Worm (Caenorhabditis elegans) whole organism, early embryonic: ENCODE data around the gene mtrf-1L.

Experiments
- B0310.2 ChIP-seq: sonication (generic microtip); optimal IDR thresholded peaks from 2 replicates; lab custom pipeline; 2016; ENCODE audit warnings: mild to moderate bottlenecking, missing genetic modification characterization, missing compliant biosample characterization
- F13C5.2 ChIP-seq: sonication (generic microtip); optimal IDR thresholded peaks from 2 replicates; lab custom pipeline; 2017; ENCODE audit warnings: mild to moderate bottlenecking, missing genetic modification characterization, inconsistent platforms, missing compliant biosample characterization
- aly-1 ChIP-seq: sonication (generic microtip); optimal IDR thresholded peaks from 2 replicates; lab custom pipeline; 2016; ENCODE audit warnings: missing genetic modification characterization, missing compliant biosample characterization
- ama-1 ChIP-seq: fragments of 150-350 bp; optimal IDR thresholded peaks from 2 replicates; lab custom pipeline; 2014
- ceh-13 ChIP-seq: fragments of 200-800 bp; sonication (Bioruptor generic); optimal IDR thresholded peaks from 2 replicates; lab custom pipeline; 2018; ENCODE audit warnings: mild to moderate bottlenecking, missing genetic modification characterization, missing compliant biosample characterization
- ceh-36 ChIP-seq: sonication (generic microtip); optimal IDR thresholded peaks from 2 replicates; lab custom pipeline; 2016; ENCODE audit warnings: missing genetic modification characterization, inconsistent platforms, missing compliant biosample characterization
- ets-7 ChIP-seq: sonication (generic microtip); optimal IDR thresholded peaks from 2 replicates; lab custom pipeline; 2016; ENCODE audit warnings: missing genotype, missing genetic modification characterization, missing compliant biosample characterization
- flt-1 ChIP-seq: fragments of 200-800 bp; sonication (Bioruptor generic); IDR thresholded peaks from 2 replicates; pipeline ENCODE4 v1.3.6; 2022; ENCODE audit warnings: missing genetic modification characterization, missing compliant biosample characterization
- hmbx-1 ChIP-seq: sonication (generic microtip); optimal IDR thresholded peaks from 2 replicates; lab custom pipeline; 2016; ENCODE audit warnings: mild to moderate bottlenecking, missing genetic modification characterization, missing compliant biosample characterization
- hmg-4 ChIP-seq: fragments of 200-800 bp; sonication (Bioruptor generic); optimal IDR thresholded peaks from 2 replicates; lab custom pipeline; 2018; ENCODE audit warnings: mild to moderate bottlenecking, missing genetic modification characterization, missing compliant biosample characterization
- hnd-1 ChIP-seq: sonication (generic microtip); optimal IDR thresholded peaks from 2 replicates; lab custom pipeline; 2016; ENCODE audit warnings: missing genetic modification characterization, missing compliant biosample characterization
- pes-1 ChIP-seq: fragments of 200-800 bp; sonication (Bioruptor generic); IDR thresholded peaks from 2 replicates; pipeline ENCODE4 v1.3.6; 2022; ENCODE audit warnings: missing genetic modification reagents, missing genetic modification characterization, missing compliant biosample characterization
- scrt-1 ChIP-seq: fragments of 200-800 bp; sonication (Bioruptor generic); IDR thresholded peaks from 2 replicates; pipeline ENCODE4 v1.3.6; 2022; ENCODE audit warnings: missing genetic modification characterization, missing compliant biosample characterization
- sea-1 ChIP-seq: fragments of 200-800 bp; sonication (Bioruptor generic); conservative IDR thresholded peaks from 2 replicates; pipeline ENCODE4 v1.3.6; 2022; ENCODE audit warnings: missing genetic modification characterization, missing compliant biosample characterization
- tbx-11 ChIP-seq: fragments of 200-800 bp; sonication (Bioruptor generic); IDR thresholded peaks from 2 replicates; pipeline ENCODE4 v1.3.6; 2022; ENCODE audit warnings: missing genetic modification characterization, missing compliant biosample characterization
- tbx-37 ChIP-seq: fragments of 200-800 bp; sonication (Bioruptor generic); conservative IDR thresholded peaks from 2 replicates; pipeline ENCODE4 v1.3.6; 2022; ENCODE audit warnings: missing genetic modification reagents, missing genetic modification characterization, missing compliant biosample characterization
- tra-4 ChIP-seq: sonication (generic microtip); optimal IDR thresholded peaks from 2 replicates; lab custom pipeline; 2017; ENCODE audit warnings: missing genetic modification characterization, missing compliant biosample characterization

The mtrf-1L gene

ce11 chrIV:5186480-5187205, at the start of gene mtrf-1L, which contains the start of gene W03F8.6:
mtrf-1L (plus strand) TSS chrIV:5187155.
W03F8.6 (minus strand) TSS chrIV:5186580.
- no peak for TF ChIP-seq tbx-11 (GFP tag; lab: Robert Waterston, UW)
- no peak for TF ChIP-seq tbx-37
- no peak for TF ChIP-seq F13C5.2 (tag; lab: Kevin White, UChicago)
- no peak for TF ChIP-seq scrt-1
- no peak for TF ChIP-seq hnd-1 (tag; lab: Kevin White, UChicago)
- TF ChIP-seq pes-1 (GFP tag; lab: Robert Waterston, UW): no peak
- no peak for TF ChIP-seq aly-1 (tag; lab: Kevin White, UChicago)
- TF ChIP-seq hmbx-1 (tag; lab: Kevin White, UChicago): no peak
- TF ChIP-seq B0310.2: no peak
- no peak for TF ChIP-seq ets-7 (tag; lab: Kevin White, UChicago)
- no peak for TF ChIP-seq ceh-36 (tag; lab: Kevin White, UChicago)
- no peak for TF ChIP-seq tra-4 (tag; lab: Kevin White, UChicago)
- no peak for TF ChIP-seq ceh-13
- no peak for TF ChIP-seq ama-1
- no peak for TF ChIP-seq flt-1
- TF ChIP-seq hmg-4 (GFP tag; lab: Kevin White, UChicago): no peak

- TF ChIP-seq tbx-37 (no peak), hmg-4 (GFP tag; lab: Kevin White, UChicago) (no peak), ama-1 (no peak), scrt-1 (no peak), tra-4 (tag; lab: Kevin White, UChicago) (no peak), ceh-36 (tag; lab: Kevin White, UChicago) (no peak), aly-1 (tag; lab: Kevin White, UChicago) (no peak), hmbx-1 (tag; lab: Kevin White, UChicago) (no peak)
These were observed 49.1 kb upstream of the mtrf-1L start for ce11 chrIV:5137809-5138208.

- TF ChIP-seq ama-1: no peak
- no peak for TF ChIP-seq scrt-1
- TF ChIP-seq tbx-37: no peak
- TF ChIP-seq hnd-1 (tag; lab: Kevin White, UChicago): no peak
- TF ChIP-seq aly-1 (tag; lab: Kevin White, UChicago): no peak
- no peak for TF ChIP-seq hmg-4 (GFP tag; lab: Kevin White, UChicago)
- no peak for TF ChIP-seq ets-7 (tag; lab: Kevin White, UChicago)
- TF ChIP-seq F13C5.2 (tag; lab: Kevin White, UChicago): no peak
- no peak for TF ChIP-seq hmbx-1 (tag; lab: Kevin White, UChicago)
- TF ChIP-seq ceh-36 (tag; lab: Kevin White, UChicago): no peak
- TF ChIP-seq tra-4 (tag; lab: Kevin White, UChicago): no peak
- no peak for TF ChIP-seq flt-1
- no peak for TF ChIP-seq ceh-13
- TF ChIP-seq pes-1 (GFP tag; lab: Robert Waterston, UW): no peak
These were observed 47.8 kb upstream of the mtrf-1L start for ce11 chrIV:5139189-5139588.

ce11 chrIV:5139972-5140371, 47.0 kb upstream of the mtrf-1L start:
- TF ChIP-seq ceh-13: no peak
- no peak for TF ChIP-seq flt-1
- TF ChIP-seq sea-1 (GFP tag; lab: Robert Waterston, UW): no peak
- no peak for TF ChIP-seq scrt-1
- TF ChIP-seq B0310.2: no peak
- no peak for TF ChIP-seq tra-4 (tag; lab: Kevin White, UChicago)
- no peak for TF ChIP-seq ceh-36 (tag; lab: Kevin White, UChicago)
- TF ChIP-seq pes-1 (GFP tag; lab: Robert Waterston, UW): no peak
- no peak for TF ChIP-seq F13C5.2 (tag; lab: Kevin White, UChicago)
- TF ChIP-seq tbx-37: no peak
- TF ChIP-seq tbx-11 (GFP tag; lab: Robert Waterston, UW): no peak
- no peak for TF ChIP-seq aly-1 (tag; lab: Kevin White, UChicago)
- TF ChIP-seq hnd-1 (tag; lab: Kevin White, UChicago): no peak
- TF ChIP-seq ets-7 (tag; lab: Kevin White, UChicago): no peak
- no peak for TF ChIP-seq hmg-4 (GFP tag; lab: Kevin White, UChicago)
- TF ChIP-seq ama-1: no peak
- TF ChIP-seq hmbx-1 (tag; lab: Kevin White, UChicago): no peak

ce11 chrIV:5149793-5150192, 37.2 kb upstream of the mtrf-1L start, which contains the start of gene C24D10.5:
C24D10.5 (plus strand) TSS chrIV:5150093.
- TF ChIP-seq tbx-11 (GFP tag; lab: Robert Waterston, UW) (no peak), tra-4 (tag; lab: Kevin White, UChicago) (no peak), ama-1 (no peak), F13C5.2 (tag; lab: Kevin White, UChicago) (no peak), hmg-4 (GFP tag; lab: Kevin White, UChicago) (no peak), aly-1 (tag; lab: Kevin White, UChicago) (no peak), hnd-1 (tag; lab: Kevin White, UChicago) (no peak), pes-1 (GFP tag; lab: Robert Waterston, UW) (no peak), hmbx-1 (tag; lab: Kevin White, UChicago) (no peak), flt-1 (no peak), sea-1 (GFP tag; lab: Robert Waterston, UW) (no peak), B0310.2 (no peak), ets-7 (tag; lab: Kevin White, UChicago) (no peak)

- TF ChIP-seq B0310.2 (no peak), ama-1 (no peak), hmbx-1 (tag; lab: Kevin White, UChicago) (no peak), tbx-37 (no peak), ceh-13 (no peak), tbx-11 (GFP tag; lab: Robert Waterston, UW) (no peak), tra-4 (tag; lab: Kevin White, UChicago) (no peak), F13C5.2 (tag; lab: Kevin White, UChicago) (no peak)
These were observed 34.6 kb upstream of the mtrf-1L start, which contains the start of gene soc-2 for ce11 chrIV:5152391-5152790. soc-2 (minus strand) TSS chrIV:5152491.

ce11 chrIV:5157226-5157625, 29.7 kb upstream of the mtrf-1L start, which contains the start of gene C24D10.49:
C24D10.49 (minus strand) TSS chrIV:5157326.
- TF ChIP-seq flt-1 (no peak), hmg-4 (GFP tag; lab: Kevin White, UChicago) (no peak), hnd-1 (tag; lab: Kevin White, UChicago) (no peak), hmbx-1 (tag; lab: Kevin White, UChicago) (no peak)
